Fruit fly (Drosophila melanogaster) whole organism, embryonic: ENCODE data around the gene cni.

Experiments used
- Blimp-1 ChIP-seq: fragments of 200-800 bp; sonication (Bioruptor generic); optimal IDR thresholded peaks from 3 replicates; lab custom pipeline; 2018; ENCODE audit warnings: missing biosample characterization, missing genetic modification characterization, mild to moderate bottlenecking, moderate library complexity, missing genetic modification reagents
- C15 ChIP-seq: fragments of 200-800 bp; sonication (Bioruptor generic); IDR thresholded peaks from 3 replicates; pipeline ENCODE4 v1.3.6; 2022; ENCODE audit warnings: missing biosample characterization, missing genetic modification characterization
- CG10321 ChIP-seq: fragments of 200-800 bp; sonication (Bioruptor generic); IDR thresholded peaks from 2 replicates; pipeline ENCODE4 v1.3.6; 2022; ENCODE audit warnings: missing biosample characterization, missing genetic modification characterization
- CG11504 ChIP-seq: fragments of 200-800 bp; sonication (Bioruptor generic); optimal IDR thresholded peaks from 3 replicates; lab custom pipeline; 2019; ENCODE audit warnings: missing biosample characterization, mild to moderate bottlenecking, missing genetic modification characterization, moderate library complexity
- CG12071 ChIP-seq: fragments of 200-800 bp; sonication (Bioruptor generic); optimal IDR thresholded peaks from 3 replicates; lab custom pipeline; 2018; ENCODE audit warnings: missing biosample characterization, mild to moderate bottlenecking, missing genetic modification characterization
- CG13296 ChIP-seq: fragments of 200-800 bp; sonication (Bioruptor generic); optimal IDR thresholded peaks from 3 replicates; lab custom pipeline; 2018; ENCODE audit warnings: missing biosample characterization, mild to moderate bottlenecking, missing genetic modification characterization
- CG14965 ChIP-seq: fragments of 200-800 bp; sonication (Bioruptor generic); optimal IDR thresholded peaks from 2 replicates; lab custom pipeline; 2016; ENCODE audit warnings: missing biosample characterization, missing genetic modification characterization, borderline replicate concordance
- CG1647 ChIP-seq: fragments of 200-800 bp; sonication (Bioruptor generic); optimal IDR thresholded peaks from 3 replicates; lab custom pipeline; 2016; ENCODE audit warnings: missing biosample characterization, missing genetic modification characterization
- CG16863 ChIP-seq: fragments of 200-800 bp; sonication (Bioruptor generic); optimal IDR thresholded peaks from 3 replicates; lab custom pipeline; 2016; ENCODE audit warnings: missing biosample characterization, missing genetic modification characterization
- CG17829 ChIP-seq: fragments of 200-800 bp; optimal IDR thresholded peaks from 2 replicates; lab custom pipeline; 2019; ENCODE audit warnings: missing biosample characterization, mild to moderate bottlenecking, missing genetic modification characterization, moderate library complexity
- CG18262 ChIP-seq: fragments of 200-800 bp; optimal IDR thresholded peaks from 3 replicates; lab custom pipeline; 2019; ENCODE audit warnings: missing biosample characterization, mild to moderate bottlenecking, missing genetic modification characterization, moderate library complexity
- CG2129 ChIP-seq: fragments of 200-800 bp; sonication (Bioruptor generic); IDR thresholded peaks from 2 replicates; pipeline ENCODE4 v1.3.6; 2022; ENCODE audit warnings: missing biosample characterization, missing genetic modification characterization; ENCODE audit not compliant: partially characterized antibody
- CG30431 ChIP-seq: fragments of 200-800 bp; sonication (Bioruptor generic); optimal IDR thresholded peaks from 2 replicates; lab custom pipeline; 2017; ENCODE audit warnings: missing biosample characterization, missing genetic modification characterization
- CG32532 ChIP-seq: fragments of 200-800 bp; sonication (Bioruptor generic); IDR thresholded peaks from 2 replicates; pipeline ENCODE4 v1.3.6; 2022; ENCODE audit warnings: missing biosample characterization, missing genetic modification characterization
- CG4617 ChIP-seq: fragments of 200-800 bp; sonication (Bioruptor generic); optimal IDR thresholded peaks from 3 replicates; lab custom pipeline; 2016; ENCODE audit warnings: missing biosample characterization, missing genetic modification characterization, borderline replicate concordance
- CG4730 ChIP-seq: fragments of 200-800 bp; sonication (Bioruptor generic); IDR thresholded peaks from 2 replicates; pipeline ENCODE4 v1.3.6; 2022; ENCODE audit warnings: missing biosample characterization, missing genetic modification characterization
- CG6654 ChIP-seq: fragments of 200-800 bp; sonication (Bioruptor generic); optimal IDR thresholded peaks from 2 replicates; lab custom pipeline; 2017; ENCODE audit warnings: missing biosample characterization, mild to moderate bottlenecking, missing genetic modification characterization
- CG6765 ChIP-seq: fragments of 200-800 bp; sonication (Bioruptor generic); optimal IDR thresholded peaks from 3 replicates; lab custom pipeline; 2017; ENCODE audit warnings: missing biosample characterization, mild to moderate bottlenecking, missing genetic modification characterization
- CG6854 ChIP-seq: fragments of 200-800 bp; sonication (Bioruptor generic); optimal IDR thresholded peaks from 3 replicates; lab custom pipeline; 2017; ENCODE audit warnings: missing biosample characterization, mild to moderate bottlenecking, missing genetic modification characterization
- CG7745 ChIP-seq: fragments of 200-800 bp; sonication (Bioruptor generic); optimal IDR thresholded peaks from 2 replicates; lab custom pipeline; 2018; ENCODE audit warnings: missing biosample characterization, mild to moderate bottlenecking, missing genetic modification characterization, moderate library complexity
- CG7987 ChIP-seq: fragments of 200-800 bp; sonication (Bioruptor generic); optimal IDR thresholded peaks from 2 replicates; lab custom pipeline; 2018; ENCODE audit warnings: missing biosample characterization, mild to moderate bottlenecking, missing genetic modification characterization, moderate library complexity
- CG9876 ChIP-seq: fragments of 200-800 bp; sonication (Bioruptor generic); optimal IDR thresholded peaks from 2 replicates; lab custom pipeline; 2016; ENCODE audit warnings: missing biosample characterization, missing genetic modification characterization
- CTCF ChIP-seq: fragments of 200-800 bp; sonication (Bioruptor generic); optimal IDR thresholded peaks from 2 replicates; lab custom pipeline; 2017; ENCODE audit warnings: missing biosample characterization, mild to moderate bottlenecking, missing genetic modification characterization, moderate library complexity
- Dek ChIP-seq: fragments of 200-800 bp; sonication (Bioruptor generic); optimal IDR thresholded peaks from 3 replicates; lab custom pipeline; 2019; ENCODE audit warnings: missing biosample characterization, mild to moderate bottlenecking, missing genetic modification characterization, moderate library complexity
- GATAe ChIP-seq: fragments of 200-800 bp; sonication (Bioruptor generic); conservative IDR thresholded peaks from 2 replicates; pipeline ENCODE4 v1.3.6; 2022; ENCODE audit warnings: missing biosample characterization, missing genetic modification characterization
- Hey ChIP-seq: fragments of 200-800 bp; sonication (Bioruptor generic); optimal IDR thresholded peaks from 3 replicates; lab custom pipeline; 2018; ENCODE audit warnings: missing biosample characterization, mild to moderate bottlenecking, missing genetic modification characterization
- NC2α ChIP-seq: fragments of 200-800 bp; sonication (Bioruptor generic); optimal IDR thresholded peaks from 2 replicates; lab custom pipeline; 2016; ENCODE audit warnings: missing biosample characterization, missing genetic modification characterization
- NFAT ChIP-seq: fragments of 200-800 bp; sonication (Bioruptor generic); IDR thresholded peaks from 2 replicates; pipeline ENCODE4 v1.3.6; 2022; ENCODE audit warnings: missing biosample characterization, missing genetic modification characterization
- Oaz ChIP-seq: fragments of 200-800 bp; sonication (Bioruptor generic); IDR thresholded peaks from 2 replicates; pipeline ENCODE4 v1.3.6; 2022; ENCODE audit warnings: missing biosample characterization, missing genetic modification characterization
- Oli ChIP-seq: fragments of 200-800 bp; sonication (Bioruptor generic); optimal IDR thresholded peaks from 2 replicates; lab custom pipeline; 2018; ENCODE audit warnings: missing biosample characterization, mild to moderate bottlenecking, missing genetic modification characterization, moderate library complexity
- Optix ChIP-seq: fragments of 200-800 bp; sonication (Bioruptor generic); IDR thresholded peaks from 3 replicates; pipeline ENCODE4 v1.3.6; 2022; ENCODE audit warnings: missing biosample characterization, missing genetic modification characterization
- Scr ChIP-seq: fragments of 200-800 bp; sonication (Bioruptor generic); IDR thresholded peaks from 2 replicates; pipeline ENCODE4 v1.3.6; 2022; ENCODE audit warnings: missing biosample characterization, missing genetic modification characterization; ENCODE audit not compliant: partially characterized antibody
- Spps ChIP-seq: fragments of 200-800 bp; sonication (Bioruptor generic); optimal IDR thresholded peaks from 2 replicates; lab custom pipeline; 2018; ENCODE audit warnings: missing biosample characterization, mild to moderate bottlenecking, missing genetic modification characterization
- cwo ChIP-seq: fragments of 200-800 bp; sonication (Bioruptor generic); optimal IDR thresholded peaks from 3 replicates; lab custom pipeline; 2017; ENCODE audit warnings: missing biosample characterization, missing genetic modification characterization, mild to moderate bottlenecking, moderate library complexity, missing genetic modification reagents
- dm ChIP-seq: fragments of 200-800 bp; sonication (Bioruptor generic); optimal IDR thresholded peaks from 3 replicates; lab custom pipeline; 2016; ENCODE audit warnings: missing biosample characterization, missing genetic modification characterization
- ewg ChIP-seq: fragments of 200-800 bp; sonication (Bioruptor generic); optimal IDR thresholded peaks from 3 replicates; lab custom pipeline; 2017; ENCODE audit warnings: mild to moderate bottlenecking, missing biosample characterization, missing genetic modification reagents, missing genetic modification characterization
- fd64A ChIP-seq: fragments of 200-800 bp; sonication (Bioruptor generic); optimal IDR thresholded peaks from 3 replicates; lab custom pipeline; 2018; ENCODE audit warnings: missing biosample characterization, mild to moderate bottlenecking, missing genetic modification characterization
- hbn ChIP-seq: fragments of 200-800 bp; sonication (Bioruptor generic); IDR thresholded peaks from 2 replicates; pipeline ENCODE4 v1.3.6; 2022; ENCODE audit warnings: missing biosample characterization, missing genetic modification characterization; ENCODE audit not compliant: partially characterized antibody
- lbe ChIP-seq: fragments of 200-800 bp; sonication (Bioruptor generic); optimal IDR thresholded peaks from 2 replicates; lab custom pipeline; 2016; ENCODE audit warnings: missing biosample characterization, mild to moderate bottlenecking, missing genetic modification characterization
- peb ChIP-seq: fragments of 200-800 bp; sonication (Bioruptor generic); IDR thresholded peaks from 2 replicates; pipeline ENCODE4 v1.3.6; 2022; ENCODE audit warnings: missing biosample characterization, missing genetic modification characterization
- pfk ChIP-seq: fragments of 200-800 bp; sonication (Bioruptor generic); optimal IDR thresholded peaks from 2 replicates; lab custom pipeline; 2018; ENCODE audit warnings: missing biosample characterization, mild to moderate bottlenecking, missing genetic modification characterization, moderate library complexity
- pita ChIP-seq: fragments of 200-800 bp; sonication (Bioruptor generic); optimal IDR thresholded peaks from 2 replicates; lab custom pipeline; 2017; ENCODE audit warnings: missing biosample characterization, mild to moderate bottlenecking, missing genetic modification characterization
- repo ChIP-seq: fragments of 200-800 bp; sonication (Bioruptor generic); optimal IDR thresholded peaks from 2 replicates; lab custom pipeline; 2016; ENCODE audit warnings: missing biosample characterization, missing genetic modification characterization
- sc ChIP-seq, 3 experiments: fragments of >200 bp in 2 of 3; fragments of 200-800 bp in 1 of 3; sonication (Bioruptor generic) in 1 of 3; optimal IDR thresholded peaks; 2 replicates in 2 of 3; 3 replicates in 1 of 3; lab custom pipeline; 2017; ENCODE audit warnings: mild to moderate bottlenecking in 1 of 3, missing biosample characterization in 1 of 3, missing genetic modification characterization in 1 of 3, missing genetic modification reagents in 1 of 3
- seq ChIP-seq: fragments of 200-800 bp; sonication (Bioruptor generic); IDR thresholded peaks from 2 replicates; pipeline ENCODE4 v1.3.6; 2022; ENCODE audit warnings: missing biosample characterization, missing genetic modification characterization
- sim ChIP-seq: fragments of 200-800 bp; sonication (Bioruptor generic); IDR thresholded peaks from 2 replicates; pipeline ENCODE4 v1.3.6; 2022; ENCODE audit warnings: missing biosample characterization, missing genetic modification characterization
- slbo ChIP-seq: fragments of 200-800 bp; sonication (Bioruptor generic); IDR thresholded peaks from 2 replicates; pipeline ENCODE4 v1.3.6; 2022; ENCODE audit warnings: missing biosample characterization, missing genetic modification characterization
- sug ChIP-seq: fragments of 200-800 bp; optimal IDR thresholded peaks from 2 replicates; lab custom pipeline; 2019; ENCODE audit warnings: missing biosample characterization, mild to moderate bottlenecking, missing genetic modification characterization, moderate library complexity
- yki ChIP-seq: fragments of >200 bp; optimal IDR thresholded peaks from 3 replicates; lab custom pipeline; 2018
- zf30C ChIP-seq: fragments of 200-800 bp; sonication (Bioruptor generic); optimal IDR thresholded peaks from 3 replicates; lab custom pipeline; 2018; ENCODE audit warnings: missing biosample characterization, mild to moderate bottlenecking, missing genetic modification characterization

The cni gene

dm6 chr2L:16350160-16350633 is 39.7 kb upstream of the cni start (continued):
- TF ChIP-seq CG14965 (GFP tag; lab: Kevin White, UChicago) (peak; percentile 95), CG30431 (GFP tag; lab: Kevin White, UChicago) (peak; percentile 49), CG18262 (tag; lab: Kevin White, UChicago) (peak; percentile 64), CG12071 (no peak), Spps (tag; lab: Kevin White, UChicago) (no peak), pfk (GFP tag; lab: Kevin White, UChicago) (peak; percentile 67), CG6854 (GFP tag; lab: Kevin White, UChicago) (peak; percentile 41), C15 (GFP tag; lab: Robert Waterston, UW) (no peak), repo (GFP tag; lab: Kevin White, UChicago) (no peak), Hey (tag; lab: Kevin White, UChicago) (no peak), CG16863 (GFP tag; lab: Kevin White, UChicago) (peak; percentile 41), zf30C (peak; percentile 14), seq (GFP tag; lab: Robert Waterston, UW) (peak; percentile 80), GATAe (GFP tag; lab: Robert Waterston, UW) (no peak; the same call in 1 of the 2 replicates), pita (GFP tag; lab: Kevin White, UChicago) (no peak), sc (optimal IDR thresholded peaks at IDR 0.05; lab: Kevin White, UChicago) (no peak), sc (GFP tag; optimal IDR thresholded peaks at IDR 0.05; lab: Kevin White, UChicago) (no peak), yki (no peak), CG17829 (tag; lab: Kevin White, UChicago) (peak; percentile 70), Optix (GFP tag; lab: Robert Waterston, UW) (peak; percentile 74), CG6654 (GFP tag; lab: Kevin White, UChicago) (peak; percentile 15), CG9876 (GFP tag; lab: Kevin White, UChicago) (peak; percentile 40), fd64A (GFP tag; lab: Kevin White, UChicago) (no peak), Oaz (GFP tag; lab: Robert Waterston, UW) (peak; percentile 32; the same call in 1 of the 2 replicates), Oli (peak; percentile 68), lbe (GFP tag; lab: Kevin White, UChicago) (peak; percentile 60), CG7987 (GFP tag; lab: Kevin White, UChicago) (no peak), CG11504 (no peak), ewg (GFP tag; lab: Kevin White, UChicago) (peak; percentile 49), slbo (peak; percentile 91), NFAT (GFP tag; lab: Robert Waterston, UW) (peak; percentile 85), CG2129 (GFP tag; lab: Robert Waterston, UW) (no peak), CG7745 (no peak), CG10321 (GFP tag; lab: Robert Waterston, UW) (0 out of 2 replicates have a peak, but pooled peaks have one; percentile 40), CTCF (GFP tag; lab: Kevin White, UChicago) (peak; percentile 89), peb (peak; percentile 58), hbn (GFP tag; lab: Robert Waterston, UW) (peak; percentile 39), CG4730 (GFP tag; lab: Robert Waterston, UW) (peak; percentile 69), CG13296 (GFP tag; lab: Kevin White, UChicago) (peak; percentile 72), sim (no peak), Scr (0 out of 2 replicates have a peak, but pooled peaks have one; percentile 57), Dek (peak; percentile 63), CG1647 (GFP tag; lab: Kevin White, UChicago) (peak; percentile 15), NC2α (GFP tag; lab: Kevin White, UChicago) (peak; percentile 9), CG6765 (GFP tag; lab: Kevin White, UChicago) (peak; percentile 3), dm (no peak), Blimp-1 (GFP tag; lab: Kevin White, UChicago) (no peak), sug (no peak), cwo (GFP tag; lab: Kevin White, UChicago) (peak; percentile 58), CG4617 (peak; percentile 35), CG32532 (GFP tag; lab: Robert Waterston, UW) (peak; percentile 74)
